Fruit fly (Drosophila melanogaster) whole organism, embryonic: Measurements from ENCODE around the gene CG2608.

ENCODE experiments used
- ERR ChIP-seq: fragments of 200-800 bp; sonication (Bioruptor generic); optimal IDR thresholded peaks from 2 replicates; lab custom pipeline; 2016; ENCODE audit warnings: missing biosample characterization, missing genetic modification characterization
- Hsf ChIP-seq: fragments of 200-800 bp; sonication (Bioruptor generic); optimal IDR thresholded peaks from 3 replicates; lab custom pipeline; 2016; ENCODE audit warnings: missing biosample characterization, missing genetic modification characterization
- Med ChIP-seq: fragments of 200-800 bp; sonication (Bioruptor generic); peaks from one replicate; lab custom pipeline; 2016; ENCODE audit warnings: missing biosample characterization, missing genetic modification characterization, mild to moderate bottlenecking, inconsistent platforms, moderate library complexity
- Ssrp ChIP-seq: fragments of 200-800 bp; sonication (Bioruptor generic); optimal IDR thresholded peaks from 2 replicates; lab custom pipeline; 2018; ENCODE audit warnings: missing biosample characterization, mild to moderate bottlenecking, missing genetic modification characterization, moderate library complexity
- crc ChIP-seq: fragments of 200-800 bp; sonication (Bioruptor generic); optimal IDR thresholded peaks from 2 replicates; lab custom pipeline; 2016; ENCODE audit warnings: missing biosample characterization, missing genetic modification characterization
- kni ChIP-seq: fragments of 200-800 bp; sonication (Bioruptor generic); optimal IDR thresholded peaks from 3 replicates; lab custom pipeline; 2017; ENCODE audit warnings: mild to moderate bottlenecking, missing biosample characterization, missing genetic modification reagents, missing genetic modification characterization
- zfh2 ChIP-seq: fragments of 200-800 bp; sonication (Bioruptor generic); optimal IDR thresholded peaks from 2 replicates; lab custom pipeline; 2016; ENCODE audit warnings: missing biosample characterization, missing genetic modification characterization

DNA sequence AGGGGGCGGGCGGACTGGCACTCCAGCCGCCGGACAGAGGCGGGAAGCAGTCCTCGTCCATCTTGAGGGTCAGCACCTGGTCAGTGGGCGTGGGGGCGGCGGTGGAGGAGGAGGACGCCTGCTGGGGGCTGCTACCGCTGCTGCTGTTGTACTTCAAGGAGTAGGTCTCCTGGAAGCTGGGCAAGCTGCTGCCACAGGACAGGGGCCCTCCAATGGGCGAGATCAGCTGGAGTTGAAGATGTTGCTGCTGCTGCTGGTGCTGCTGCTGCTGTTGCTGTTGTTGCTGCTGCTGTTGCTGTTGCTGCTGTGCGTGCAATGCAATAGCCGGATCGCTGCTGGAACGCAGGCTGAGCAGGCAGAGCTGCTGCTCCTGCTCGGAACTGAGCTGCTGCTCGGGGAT, 43.1 kb downstream of the CG2608 start:
- no peak for TF ChIP-seq Ssrp (tag; lab: Kevin White, UChicago)
- TF ChIP-seq zfh2 (GFP tag; lab: Kevin White, UChicago) = no peak
- no peak for TF ChIP-seq ERR (GFP tag; lab: Kevin White, UChicago)
- TF ChIP-seq kni (GFP tag; lab: Kevin White, UChicago) = no peak
- no peak for TF ChIP-seq Hsf (GFP tag; lab: Kevin White, UChicago)
- TF ChIP-seq Med (GFP tag; lab: Kevin White, UChicago) = no peak
- no peak for TF ChIP-seq crc (GFP tag; lab: Kevin White, UChicago)
